Worm (Caenorhabditis elegans) whole organism, L3 larva: ENCODE results near the gene F40A3.6.

Experiments
- ama-1 ChIP-seq: fragments of 150-350 bp; optimal IDR thresholded peaks from 2 replicates; lab custom pipeline; 2018
- daf-12 ChIP-seq: fragments of 150-350 bp; optimal IDR thresholded peaks from 2 replicates; lab custom pipeline; 2014; ENCODE audit warnings: missing biosample characterization, missing genetic modification reagents, missing genetic modification characterization
- egl-5 ChIP-seq: fragments of 150-350 bp; optimal IDR thresholded peaks from 2 replicates; lab custom pipeline; 2017; ENCODE audit warnings: missing biosample characterization, missing genetic modification reagents, missing genetic modification characterization, inconsistent platforms
- elt-1 ChIP-seq: fragments of 150-350 bp; optimal IDR thresholded peaks from 2 replicates; lab custom pipeline; 2014; ENCODE audit warnings: missing biosample characterization, missing genetic modification characterization
- elt-3 ChIP-seq, 3 experiments: fragments of 150-350 bp in 1 of 3; sonication (generic microtip) in 2 of 3; optimal IDR thresholded peaks; 2 replicates in 2 of 3; 4 replicates in 1 of 3; lab custom pipeline; 2014 to 2017; ENCODE audit warnings: missing biosample characterization in 3 of 3, missing genetic modification characterization in 3 of 3
- lin-15B ChIP-seq: fragments of 150-350 bp; optimal IDR thresholded peaks from 2 replicates; lab custom pipeline; 2014; ENCODE audit warnings: missing biosample characterization, missing genetic modification characterization
- lin-39 ChIP-seq: fragments of 150-350 bp; optimal IDR thresholded peaks from 2 replicates; lab custom pipeline; 2018; ENCODE audit warnings: missing biosample characterization, missing genetic modification reagents, missing genetic modification characterization
- nhr-11 ChIP-seq: fragments of 150-350 bp; optimal IDR thresholded peaks from 2 replicates; lab custom pipeline; 2014; ENCODE audit warnings: missing biosample characterization, missing genetic modification characterization
- nhr-77 ChIP-seq: fragments of 150-350 bp; optimal IDR thresholded peaks from 2 replicates; lab custom pipeline; 2014; ENCODE audit warnings: missing biosample characterization, missing genetic modification characterization
- ztf-4 ChIP-seq: fragments of 150-350 bp; optimal IDR thresholded peaks from 2 replicates; lab custom pipeline; 2014; ENCODE audit warnings: missing biosample characterization, missing genetic modification characterization

- no peak for TF ChIP-seq ztf-4
- no peak for TF ChIP-seq egl-5 (tag; lab: Kevin White, UChicago)
- TF ChIP-seq lin-39 (tag; lab: Kevin White, UChicago) = no peak
- no peak for TF ChIP-seq elt-3 (tag; optimal IDR thresholded peaks at IDR 0.05; lab: Kevin White, UChicago)
- no peak for TF ChIP-seq elt-1
- no peak for TF ChIP-seq lin-15B (tag; lab: Kevin White, UChicago)
- no peak for TF ChIP-seq daf-12 (tag; lab: Kevin White, UChicago)
- no peak for TF ChIP-seq ama-1
- TF ChIP-seq nhr-77 (tag; lab: Kevin White, UChicago) = no peak
- no peak for TF ChIP-seq nhr-11 (tag; lab: Kevin White, UChicago)
These were observed 31.8 kb upstream of the F40A3.6 start, which contains the start of gene srsx-7 for ce11 chrV:7925483-7925882.
